Worm (Caenorhabditis elegans): ENCODE data around the gene Y4C6B.2.

Gene Y4C6B.2

DNA sequence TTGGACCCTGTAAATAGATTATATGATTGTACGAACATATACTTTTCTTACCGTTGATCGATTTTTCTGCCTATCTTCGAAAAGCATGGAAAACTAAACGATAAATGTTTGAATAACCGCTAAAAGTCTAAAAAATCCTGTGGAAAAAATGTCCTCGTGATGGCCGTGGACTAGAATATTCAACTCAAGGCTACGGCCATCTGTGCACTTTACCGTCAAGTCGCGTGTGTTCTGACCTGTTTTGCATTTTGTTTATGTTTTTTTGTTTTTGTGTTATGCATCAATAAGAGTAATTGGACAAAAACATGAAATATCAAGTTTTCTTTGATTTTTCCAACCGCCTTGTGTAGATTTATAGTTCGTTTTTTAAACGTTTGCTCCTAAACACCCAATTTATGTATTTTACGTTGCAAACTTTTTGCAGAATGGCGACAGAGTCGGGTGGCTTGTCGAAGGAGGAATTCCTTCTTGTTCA lies 24.8 kb downstream of the Y4C6B.2 start, which contains the start of the genes hda-6 and F41H10.4:
TSS of gene hda-6 (minus strand) at position 172 of the 475 bp plus-strand sequence.
TSS of gene F41H10.4 (plus strand) at position 425 of the 475 bp plus-strand sequence.
- TF ChIP-seq flt-1 (GFP tag; IDR thresholded peaks at IDR 0.05), result no peak

DNA sequence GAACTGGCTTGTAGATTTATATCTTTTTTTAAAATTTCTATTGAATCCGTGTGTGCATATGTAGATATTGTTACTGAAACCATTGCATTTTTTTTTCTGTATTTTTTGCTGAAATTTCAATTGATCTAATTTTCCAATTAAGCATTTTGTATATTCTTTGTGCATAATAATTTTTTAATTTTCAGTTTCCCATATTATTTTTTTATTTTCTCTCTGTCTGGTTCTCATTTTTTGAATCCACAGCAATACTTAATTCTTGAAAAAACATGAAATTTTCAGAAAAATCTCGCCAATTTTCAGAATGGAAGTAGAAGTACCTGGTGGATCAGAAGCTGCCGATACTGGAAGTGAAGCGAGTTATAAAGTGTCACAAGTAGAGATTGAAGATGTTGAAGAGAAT lies 27.2 kb downstream of the Y4C6B.2 start, which contains the start of gene sand-1:
TSS of gene sand-1 (plus strand) at position 301 of the 400 bp plus-strand sequence.
- TF ChIP-seq sea-1 (GFP tag; conservative IDR thresholded peaks at IDR 0.05) (no peak), tbx-11 (GFP tag; IDR thresholded peaks at IDR 0.05) (no peak), scrt-1 (GFP tag; IDR thresholded peaks at IDR 0.05) (no peak), tra-4 (tag; optimal IDR thresholded peaks at IDR 0.05) (no peak)

DNA sequence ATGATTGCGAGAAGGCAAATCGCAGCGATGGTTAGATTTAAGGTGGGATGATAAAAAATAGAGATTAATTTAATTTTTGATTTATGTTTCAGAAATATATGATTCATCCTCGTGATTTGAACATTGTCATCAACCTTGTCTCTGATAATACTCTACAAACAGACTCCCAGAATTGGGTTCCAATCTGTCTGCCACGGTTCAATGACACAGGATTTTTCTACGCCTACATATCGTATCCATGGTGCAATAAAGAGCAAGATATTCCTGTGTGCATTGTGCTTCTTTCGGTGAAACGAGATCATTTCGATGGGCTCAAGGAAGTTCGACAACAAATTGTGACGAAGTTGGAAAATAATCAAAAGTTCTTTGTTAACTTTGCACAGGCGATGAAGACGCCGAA lies 28.5 kb downstream of the Y4C6B.2 start:
- TF ChIP-seq B0310.2 (tag; optimal IDR thresholded peaks at IDR 0.05), result no peak

DNA sequence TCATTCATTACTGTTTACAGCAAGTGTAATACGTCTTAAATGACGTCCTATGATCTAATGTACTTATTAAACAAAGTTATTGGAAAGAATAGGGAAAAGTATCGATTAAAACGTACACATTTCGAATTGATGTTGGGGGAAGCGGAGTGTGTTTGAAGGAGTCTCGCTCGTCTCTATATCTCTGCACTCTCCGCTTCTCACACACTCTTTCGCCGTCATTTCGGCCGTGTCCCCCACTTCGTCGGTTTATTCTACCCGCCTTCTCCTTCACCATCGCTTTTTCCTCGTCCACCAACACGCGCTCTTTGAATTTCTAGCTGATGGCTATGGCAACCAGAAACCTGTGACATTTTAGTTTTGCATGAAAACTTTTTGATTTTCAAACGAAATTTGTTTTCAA lies 29.5 kb downstream of the Y4C6B.2 start:
- TF ChIP-seq pes-1 (GFP tag; IDR thresholded peaks at IDR 0.05), result no peak
- peak; percentile 33 for TF ChIP-seq aly-1 (tag; optimal IDR thresholded peaks at IDR 0.05)

DNA sequence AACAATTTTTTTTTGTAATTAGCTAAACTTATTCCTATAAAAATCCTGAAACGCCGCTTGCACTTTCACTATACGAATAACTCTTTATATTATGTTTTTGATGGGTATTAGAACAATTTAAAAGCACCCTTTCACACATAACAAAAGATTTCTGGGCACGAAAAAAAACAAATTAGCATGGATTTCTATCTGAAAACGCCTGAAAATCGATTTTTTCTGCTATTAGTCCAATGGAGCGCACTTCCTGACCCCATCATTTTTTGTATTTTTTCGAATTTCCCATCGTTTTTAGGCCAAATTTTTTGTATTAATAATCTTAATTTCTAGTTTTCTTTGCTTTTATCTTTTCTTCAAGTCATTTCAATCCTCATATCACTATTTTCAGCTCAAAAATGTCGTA lies 30.0 kb downstream of the Y4C6B.2 start, which contains the start of gene F41H10.3:
TSS of gene F41H10.3 (plus strand) at position 388 of the 400 bp plus-strand sequence.
- TF ChIP-seq tra-4 (tag; optimal IDR thresholded peaks at IDR 0.05) (no peak), sea-1 (GFP tag; conservative IDR thresholded peaks at IDR 0.05) (no peak), scrt-1 (GFP tag; IDR thresholded peaks at IDR 0.05) (no peak), ceh-36 (tag; optimal IDR thresholded peaks at IDR 0.05) (no peak), ceh-13 (GFP tag; optimal IDR thresholded peaks at IDR 0.05) (no peak), B0310.2 (tag; optimal IDR thresholded peaks at IDR 0.05) (no peak), flt-1 (GFP tag; IDR thresholded peaks at IDR 0.05) (no peak), hnd-1 (tag; optimal IDR thresholded peaks at IDR 0.05) (no peak), hmbx-1 (tag; optimal IDR thresholded peaks at IDR 0.05) (no peak)

DNA sequence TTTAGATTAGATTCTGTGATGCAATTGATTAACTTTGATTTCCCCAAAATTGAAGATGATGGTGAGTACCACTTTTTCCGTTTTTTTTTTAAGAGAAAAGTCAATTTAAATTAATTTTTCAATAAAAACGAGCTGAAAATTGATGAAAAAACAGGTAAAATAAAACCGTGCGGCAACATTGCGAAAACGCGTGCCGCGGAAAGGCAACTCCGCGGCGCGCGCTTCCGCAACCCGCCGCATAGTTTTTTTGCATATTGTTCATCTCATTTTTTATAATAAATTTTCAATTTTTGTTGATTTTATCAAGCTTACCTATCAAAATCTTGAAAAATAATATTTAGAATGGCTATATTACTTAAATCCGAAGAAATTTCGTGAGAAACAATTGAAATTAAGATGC lies 31.5 kb downstream of the Y4C6B.2 start:
- TF ChIP-seq B0310.2 (tag; optimal IDR thresholded peaks at IDR 0.05) (no peak), hnd-1 (tag; optimal IDR thresholded peaks at IDR 0.05) (peak; percentile 25), scrt-1 (GFP tag; IDR thresholded peaks at IDR 0.05) (0 out of 2 replicates have a peak, but pooled peaks have one; percentile 33), flt-1 (GFP tag; IDR thresholded peaks at IDR 0.05) (peak; percentile 52; the same call in 1 of the 2 replicates), tbx-11 (GFP tag; IDR thresholded peaks at IDR 0.05) (0 out of 2 replicates have a peak, but pooled peaks have one; percentile 45), hmg-4 (GFP tag; optimal IDR thresholded peaks at IDR 0.05) (peak; percentile 9), ceh-13 (GFP tag; optimal IDR thresholded peaks at IDR 0.05) (peak; percentile 39), sea-1 (GFP tag; conservative IDR thresholded peaks at IDR 0.05) (peak; percentile 53; the same call in 1 of the 2 replicates), tbx-37 (GFP tag; conservative IDR thresholded peaks at IDR 0.05) (0 out of 2 replicates have a peak, but pooled peaks have one; percentile 32), ama-1 (optimal IDR thresholded peaks at IDR 0.05) (no peak), aly-1 (tag; optimal IDR thresholded peaks at IDR 0.05) (no peak), pes-1 (GFP tag; IDR thresholded peaks at IDR 0.05) (peak; percentile 81), F13C5.2 (tag; optimal IDR thresholded peaks at IDR 0.05) (peak; percentile 72), ets-7 (tag; optimal IDR thresholded peaks at IDR 0.05) (peak; percentile 56), hmbx-1 (tag; optimal IDR thresholded peaks at IDR 0.05) (peak; percentile 2)

DNA sequence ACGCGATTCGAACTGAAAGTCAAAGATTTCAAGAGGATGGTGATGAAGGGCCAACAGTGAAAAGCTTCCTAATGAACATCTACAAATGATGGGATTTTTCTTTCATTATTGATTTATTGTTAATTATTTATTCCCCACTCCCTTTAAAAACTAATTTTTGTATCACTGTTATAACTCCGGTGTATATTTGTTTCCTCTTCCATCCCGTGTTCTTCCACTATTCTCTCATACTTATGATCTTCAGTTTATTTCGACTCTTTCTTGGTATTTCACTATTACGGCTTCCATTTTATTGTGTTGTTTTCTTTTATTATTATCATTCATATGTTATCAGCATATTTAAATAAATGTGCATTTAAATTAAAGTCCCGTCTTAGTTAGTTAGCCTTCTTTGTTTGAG lies 34.9 kb downstream of the Y4C6B.2 start:
- TF ChIP-seq scrt-1 (GFP tag; IDR thresholded peaks at IDR 0.05) (no peak), tbx-11 (GFP tag; IDR thresholded peaks at IDR 0.05) (no peak), tra-4 (tag; optimal IDR thresholded peaks at IDR 0.05) (no peak), ceh-36 (tag; optimal IDR thresholded peaks at IDR 0.05) (no peak), ceh-13 (GFP tag; optimal IDR thresholded peaks at IDR 0.05) (no peak), pes-1 (GFP tag; IDR thresholded peaks at IDR 0.05) (no peak), flt-1 (GFP tag; IDR thresholded peaks at IDR 0.05) (no peak)

DNA sequence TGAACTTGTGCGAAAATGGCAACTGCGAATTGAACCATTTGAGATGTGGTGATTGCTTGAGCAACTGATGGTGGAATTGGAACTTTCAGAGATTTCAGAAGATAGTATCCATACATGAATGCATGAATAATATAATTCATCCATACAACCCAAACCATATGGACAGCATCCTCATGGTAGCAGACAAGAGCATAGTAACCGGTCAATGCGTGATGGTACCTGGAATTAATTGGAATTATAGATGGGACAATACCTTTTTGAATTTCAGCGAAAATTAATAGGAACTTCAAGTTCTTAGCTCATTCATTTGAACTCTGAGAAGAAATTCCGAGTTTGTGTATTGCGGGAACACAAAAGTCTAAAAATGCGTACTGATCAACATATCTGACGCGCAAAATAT lies 35.6 kb downstream of the Y4C6B.2 start:
- TF ChIP-seq aly-1 (tag; optimal IDR thresholded peaks at IDR 0.05), result no peak
- TF ChIP-seq tbx-37 (GFP tag; conservative IDR thresholded peaks at IDR 0.05), result no peak
- TF ChIP-seq scrt-1 (GFP tag; IDR thresholded peaks at IDR 0.05), result no peak
- TF ChIP-seq flt-1 (GFP tag; IDR thresholded peaks at IDR 0.05), result no peak
- TF ChIP-seq ceh-13 (GFP tag; optimal IDR thresholded peaks at IDR 0.05), result no peak
- no peak for TF ChIP-seq ama-1 (optimal IDR thresholded peaks at IDR 0.05)
- TF ChIP-seq B0310.2 (tag; optimal IDR thresholded peaks at IDR 0.05), result no peak
- no peak for TF ChIP-seq hmbx-1 (tag; optimal IDR thresholded peaks at IDR 0.05)
- TF ChIP-seq sea-1 (GFP tag; conservative IDR thresholded peaks at IDR 0.05), result no peak
- TF ChIP-seq tbx-11 (GFP tag; IDR thresholded peaks at IDR 0.05), result no peak
- TF ChIP-seq hnd-1 (tag; optimal IDR thresholded peaks at IDR 0.05), result no peak
- TF ChIP-seq ets-7 (tag; optimal IDR thresholded peaks at IDR 0.05), result no peak
- TF ChIP-seq ceh-36 (tag; optimal IDR thresholded peaks at IDR 0.05), result no peak

DNA sequence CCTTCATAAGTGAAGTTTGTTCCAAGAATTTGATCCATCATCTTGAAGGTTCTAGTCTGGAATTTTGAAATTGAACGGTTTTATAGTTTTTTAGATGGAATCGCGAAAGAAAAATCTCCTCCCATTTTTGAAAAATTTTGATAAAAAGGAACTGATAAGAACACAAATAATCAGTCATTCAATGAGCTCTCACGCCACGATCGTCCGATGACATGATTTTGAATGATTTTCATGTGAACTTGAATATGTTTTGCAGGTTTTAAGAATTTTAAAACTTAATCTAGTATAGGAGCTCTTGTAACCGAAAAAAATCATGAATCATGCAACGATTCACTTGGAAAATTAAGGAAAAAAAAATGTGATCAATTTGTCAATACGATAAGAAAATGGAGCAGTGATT lies 37.7 kb downstream of the Y4C6B.2 start, which contains the start of gene elo-5:
TSS of gene elo-5 (minus strand) at position 56 of the 400 bp plus-strand sequence.
- TF ChIP-seq hmg-4 (GFP tag; optimal IDR thresholded peaks at IDR 0.05) (no peak), tra-4 (tag; optimal IDR thresholded peaks at IDR 0.05) (no peak), B0310.2 (tag; optimal IDR thresholded peaks at IDR 0.05) (no peak), ceh-36 (tag; optimal IDR thresholded peaks at IDR 0.05) (no peak), F13C5.2 (tag; optimal IDR thresholded peaks at IDR 0.05) (no peak), tbx-11 (GFP tag; IDR thresholded peaks at IDR 0.05) (no peak), aly-1 (tag; optimal IDR thresholded peaks at IDR 0.05) (no peak), hnd-1 (tag; optimal IDR thresholded peaks at IDR 0.05) (no peak), hmbx-1 (tag; optimal IDR thresholded peaks at IDR 0.05) (no peak), ama-1 (optimal IDR thresholded peaks at IDR 0.05) (no peak), tbx-37 (GFP tag; conservative IDR thresholded peaks at IDR 0.05) (no peak), flt-1 (GFP tag; IDR thresholded peaks at IDR 0.05) (no peak), pes-1 (GFP tag; IDR thresholded peaks at IDR 0.05) (no peak), scrt-1 (GFP tag; IDR thresholded peaks at IDR 0.05) (no peak), sea-1 (GFP tag; conservative IDR thresholded peaks at IDR 0.05) (no peak), ets-7 (tag; optimal IDR thresholded peaks at IDR 0.05) (no peak)

All from whole organism, early embryonic.